Fruit fly (Drosophila melanogaster) whole organism, embryonic: ENCODE measurements around the gene wb.

ENCODE experiments used
- CG1024 ChIP-seq: fragments of 200-800 bp; sonication (Bioruptor generic); IDR thresholded peaks from 2 replicates; pipeline ENCODE4 v1.3.6; 2022; ENCODE audit warnings: missing biosample characterization, missing genetic modification characterization
- CG15073 ChIP-seq: fragments of 200-800 bp; sonication (Bioruptor generic); optimal IDR thresholded peaks from 2 replicates; lab custom pipeline; 2016; ENCODE audit warnings: missing biosample characterization, missing genetic modification characterization
- CG1602 ChIP-seq: fragments of 200-800 bp; sonication (Bioruptor generic); optimal IDR thresholded peaks from 3 replicates; lab custom pipeline; 2016; ENCODE audit warnings: missing biosample characterization, missing genetic modification characterization
- CG2129 ChIP-seq: fragments of 200-800 bp; sonication (Bioruptor generic); IDR thresholded peaks from 2 replicates; pipeline ENCODE4 v1.3.6; 2022; ENCODE audit warnings: missing biosample characterization, missing genetic modification characterization; ENCODE audit not compliant: partially characterized antibody
- CG31441 ChIP-seq: fragments of 200-800 bp; sonication (Bioruptor generic); IDR thresholded peaks from 2 replicates; pipeline ENCODE4 v1.3.6; 2022; ENCODE audit warnings: missing biosample characterization, missing genetic modification characterization
- CG4282 ChIP-seq: fragments of 200-800 bp; sonication (Bioruptor generic); optimal IDR thresholded peaks from 2 replicates; lab custom pipeline; 2016; ENCODE audit warnings: missing biosample characterization, missing genetic modification characterization
- Hr39 ChIP-seq: fragments of >200 bp; optimal IDR thresholded peaks from 2 replicates; lab custom pipeline; 2017
- Sry-β ChIP-seq: fragments of 200-800 bp; sonication (Bioruptor generic); optimal IDR thresholded peaks from 2 replicates; lab custom pipeline; 2018; ENCODE audit warnings: missing biosample characterization, mild to moderate bottlenecking, missing genetic modification characterization, moderate library complexity
- TFAM ChIP-seq: fragments of 200-800 bp; sonication (Bioruptor generic); optimal IDR thresholded peaks from 2 replicates; lab custom pipeline; 2017; ENCODE audit warnings: missing biosample characterization, missing genetic modification characterization, inconsistent platforms
- cwo ChIP-seq: fragments of 200-800 bp; sonication (Bioruptor generic); optimal IDR thresholded peaks from 3 replicates; lab custom pipeline; 2017; ENCODE audit warnings: missing biosample characterization, missing genetic modification characterization, mild to moderate bottlenecking, moderate library complexity, missing genetic modification reagents
- dan ChIP-seq: fragments of 200-800 bp; sonication (Bioruptor generic); IDR thresholded peaks from 2 replicates; pipeline ENCODE4 v1.3.6; 2022; ENCODE audit warnings: missing biosample characterization, missing genetic modification characterization
- fru ChIP-seq: fragments of >200 bp; optimal IDR thresholded peaks from 2 replicates; lab custom pipeline; 2017
- jing ChIP-seq: fragments of 200-800 bp; sonication (Bioruptor generic); optimal IDR thresholded peaks from 2 replicates; lab custom pipeline; 2018; ENCODE audit warnings: missing biosample characterization, mild to moderate bottlenecking, missing genetic modification characterization
- schlank ChIP-seq: fragments of 200-800 bp; sonication (Bioruptor generic); optimal IDR thresholded peaks from 2 replicates; lab custom pipeline; 2018; ENCODE audit warnings: missing biosample characterization, mild to moderate bottlenecking, missing genetic modification characterization

- TF ChIP-seq TFAM (no peak), CG15073 (GFP tag; lab: Kevin White, UChicago) (no peak), schlank (tag; lab: Kevin White, UChicago) (no peak), Sry-β (GFP tag; lab: Kevin White, UChicago) (no peak), fru (lab: Kevin White, UChicago) (no peak), jing (no peak), CG2129 (GFP tag; lab: Robert Waterston, UW) (no peak), cwo (GFP tag; lab: Kevin White, UChicago) (no peak), CG1602 (GFP tag; lab: Kevin White, UChicago) (no peak), dan (no peak), CG4282 (GFP tag; lab: Kevin White, UChicago) (no peak), Hr39 (lab: Kevin White, UChicago) (no peak), CG31441 (GFP tag; lab: Robert Waterston, UW) (no peak), CG1024 (GFP tag; lab: Robert Waterston, UW) (no peak)
Observed at dm6 chr2L:14280772-14281171, 17.9 kb downstream of the wb start.
